Fruit fly (Drosophila melanogaster) whole organism, prepupa: Measurements from ENCODE around the gene CG14014.
A peak's percentile ranks its signal among the peaks of the same experiment; 100 is the strongest.

Experiments
- Blimp-1 ChIP-seq: fragments of 200-800 bp; sonication (Bioruptor generic); optimal IDR thresholded peaks from 3 replicates; lab custom pipeline; 2017; ENCODE audit warnings: missing biosample characterization, missing genetic modification characterization, mild to moderate bottlenecking, moderate library complexity, missing genetic modification reagents
- CG10631 ChIP-seq: fragments of 200-800 bp; sonication (Bioruptor generic); optimal IDR thresholded peaks from 2 replicates; lab custom pipeline; 2016; ENCODE audit warnings: missing biosample characterization, missing genetic modification characterization
- CG10669 ChIP-seq: fragments of 200-800 bp; sonication (Bioruptor generic); optimal IDR thresholded peaks from 3 replicates; lab custom pipeline; 2018; ENCODE audit warnings: missing biosample characterization, mild to moderate bottlenecking, missing genetic modification characterization, moderate library complexity
- CG11762 ChIP-seq: fragments of 200-800 bp; sonication (Bioruptor generic); optimal IDR thresholded peaks from 3 replicates; lab custom pipeline; 2016; ENCODE audit warnings: missing biosample characterization, missing genetic modification characterization; ENCODE audit not compliant: insufficient read depth
- CG11902 ChIP-seq: fragments of 200-800 bp; sonication (Bioruptor generic); optimal IDR thresholded peaks from 3 replicates; lab custom pipeline; 2016; ENCODE audit warnings: missing biosample characterization, missing genetic modification characterization
- CG15336 ChIP-seq: fragments of 200-800 bp; sonication (Bioruptor generic); IDR thresholded peaks from 2 replicates; pipeline ENCODE4 v1.3.6; 2022; ENCODE audit warnings: missing biosample characterization, missing genetic modification characterization
- CG1621 ChIP-seq: fragments of 200-800 bp; sonication (Bioruptor generic); optimal IDR thresholded peaks from 3 replicates; lab custom pipeline; 2018; ENCODE audit warnings: missing biosample characterization, mild to moderate bottlenecking, missing genetic modification characterization
- CG16779 ChIP-seq: fragments of 200-800 bp; sonication (Bioruptor generic); optimal IDR thresholded peaks from 3 replicates; lab custom pipeline; 2017; ENCODE audit warnings: missing biosample characterization, mild to moderate bottlenecking, missing genetic modification characterization
- CG3032 ChIP-seq: fragments of 200-800 bp; optimal IDR thresholded peaks from 2 replicates; lab custom pipeline; 2019; ENCODE audit warnings: missing biosample characterization, mild to moderate bottlenecking, missing genetic modification characterization, moderate library complexity
- CG31627 ChIP-seq: fragments of 200-800 bp; sonication (Bioruptor generic); optimal IDR thresholded peaks from 3 replicates; lab custom pipeline; 2016; ENCODE audit warnings: missing biosample characterization, missing genetic modification characterization
- CG34406 ChIP-seq: fragments of 200-800 bp; sonication (Bioruptor generic); optimal IDR thresholded peaks from 3 replicates; lab custom pipeline; 2016; ENCODE audit warnings: missing biosample characterization, missing genetic modification characterization
- CG6163 ChIP-seq: fragments of 200-800 bp; sonication (Bioruptor generic); IDR thresholded peaks from 3 replicates; pipeline ENCODE4 v1.3.6; 2022; ENCODE audit warnings: missing biosample characterization, missing genetic modification characterization
- CG6276 ChIP-seq: fragments of 200-800 bp; sonication (Bioruptor generic); optimal IDR thresholded peaks from 2 replicates; lab custom pipeline; 2017; ENCODE audit warnings: missing biosample characterization, mild to moderate bottlenecking, missing genetic modification characterization
- CG7368 ChIP-seq: fragments of 200-800 bp; sonication (Bioruptor generic); optimal IDR thresholded peaks from 3 replicates; lab custom pipeline; 2016; ENCODE audit warnings: missing biosample characterization, missing genetic modification characterization
- CG8119 ChIP-seq: fragments of 200-800 bp; sonication (Bioruptor generic); IDR thresholded peaks from 3 replicates; pipeline ENCODE4 v1.3.6; 2022; ENCODE audit warnings: missing biosample characterization, missing genetic modification characterization
- Eip75B ChIP-seq: fragments of 200-800 bp; sonication (Bioruptor generic); optimal IDR thresholded peaks from 3 replicates; lab custom pipeline; 2016; ENCODE audit warnings: missing biosample characterization, missing genetic modification characterization
- Eip78C ChIP-seq: fragments of 200-800 bp; sonication (Bioruptor generic); peaks from one replicate; lab custom pipeline; 2016; ENCODE audit warnings: missing biosample characterization, missing genetic modification characterization
- Ets21C ChIP-seq: fragments of 200-800 bp; sonication (Bioruptor generic); optimal IDR thresholded peaks from 3 replicates; lab custom pipeline; 2016; ENCODE audit warnings: missing biosample characterization, missing genetic modification characterization
- Ets96B ChIP-seq: fragments of 200-800 bp; optimal IDR thresholded peaks from 2 replicates; lab custom pipeline; 2019; ENCODE audit warnings: missing biosample characterization, mild to moderate bottlenecking, missing genetic modification characterization, moderate library complexity
- Gug ChIP-seq: fragments of 200-800 bp; sonication (Bioruptor generic); IDR thresholded peaks from 2 replicates; pipeline ENCODE4 v1.3.6; 2022; ENCODE audit warnings: missing biosample characterization, missing genetic modification characterization
- Hr39 ChIP-seq: fragments of 200-800 bp; sonication (Bioruptor generic); optimal IDR thresholded peaks from 2 replicates; lab custom pipeline; 2016; ENCODE audit warnings: missing biosample characterization, missing genetic modification characterization
- Hr4 ChIP-seq: fragments of 200-800 bp; sonication (Bioruptor generic); optimal IDR thresholded peaks from 3 replicates; lab custom pipeline; 2016; ENCODE audit warnings: missing biosample characterization, missing genetic modification characterization
- Lpt ChIP-seq: fragments of 200-800 bp; sonication (Bioruptor generic); optimal IDR thresholded peaks from 3 replicates; lab custom pipeline; 2016; ENCODE audit warnings: missing biosample characterization, missing genetic modification characterization
- Met ChIP-seq: fragments of 200-800 bp; sonication (Bioruptor generic); optimal IDR thresholded peaks from 3 replicates; lab custom pipeline; 2016; ENCODE audit warnings: missing biosample characterization, missing genetic modification characterization
- OdsH ChIP-seq: fragments of 200-800 bp; sonication (Bioruptor generic); optimal IDR thresholded peaks from 3 replicates; lab custom pipeline; 2016; ENCODE audit warnings: missing biosample characterization, missing genetic modification characterization
- Smox ChIP-seq: fragments of 200-800 bp; sonication (Bioruptor generic); optimal IDR thresholded peaks from 3 replicates; lab custom pipeline; 2016; ENCODE audit warnings: missing biosample characterization, missing genetic modification characterization
- Sox102F ChIP-seq: fragments of 200-800 bp; sonication (Bioruptor generic); optimal IDR thresholded peaks from 2 replicates; lab custom pipeline; 2016; ENCODE audit warnings: missing biosample characterization, mild to moderate bottlenecking, missing genetic modification characterization
- Sox14 ChIP-seq: fragments of 200-800 bp; sonication (Bioruptor generic); optimal IDR thresholded peaks from 3 replicates; lab custom pipeline; 2016; ENCODE audit warnings: missing biosample characterization, missing genetic modification characterization
- achi ChIP-seq: fragments of 200-800 bp; sonication (Bioruptor generic); optimal IDR thresholded peaks from 3 replicates; lab custom pipeline; 2016; ENCODE audit warnings: missing biosample characterization, missing genetic modification characterization
- cyc ChIP-seq: fragments of 200-800 bp; sonication (Bioruptor generic); optimal IDR thresholded peaks from 3 replicates; lab custom pipeline; 2016; ENCODE audit warnings: missing biosample characterization, missing genetic modification characterization
- dac ChIP-seq: fragments of 200-800 bp; sonication (Bioruptor generic); optimal IDR thresholded peaks from 2 replicates; lab custom pipeline; 2017; ENCODE audit warnings: missing biosample characterization, mild to moderate bottlenecking, missing genetic modification characterization
- dsx ChIP-seq: fragments of 200-800 bp; optimal IDR thresholded peaks from 3 replicates; lab custom pipeline; 2019; ENCODE audit warnings: missing biosample characterization, mild to moderate bottlenecking, missing genetic modification characterization, moderate library complexity; ENCODE audit not compliant: poor library complexity, severe bottlenecking
- eg ChIP-seq: fragments of 200-800 bp; sonication (Bioruptor generic); IDR thresholded peaks from 3 replicates; pipeline ENCODE4 v1.3.6; 2022; ENCODE audit warnings: missing biosample characterization, missing genetic modification characterization
- esn ChIP-seq: fragments of 200-800 bp; sonication (Bioruptor generic); optimal IDR thresholded peaks from 2 replicates; lab custom pipeline; 2016; ENCODE audit warnings: missing biosample characterization, mild to moderate bottlenecking, missing genetic modification characterization, moderate library complexity
- fd59A ChIP-seq: fragments of 200-800 bp; sonication (Bioruptor generic); optimal IDR thresholded peaks from 2 replicates; lab custom pipeline; 2017; ENCODE audit warnings: missing biosample characterization, mild to moderate bottlenecking, missing genetic modification characterization, missing genetic modification reagents
- fd85E ChIP-seq: fragments of 200-800 bp; sonication (Bioruptor generic); optimal IDR thresholded peaks from 3 replicates; lab custom pipeline; 2016; ENCODE audit warnings: missing biosample characterization, missing genetic modification characterization
- fkh ChIP-seq: fragments of 200-800 bp; sonication (Bioruptor generic); optimal IDR thresholded peaks from 3 replicates; lab custom pipeline; 2017; ENCODE audit warnings: missing biosample characterization, mild to moderate bottlenecking, missing genetic modification characterization, moderate library complexity
- lz ChIP-seq: fragments of 200-800 bp; sonication (Bioruptor generic); optimal IDR thresholded peaks from 3 replicates; lab custom pipeline; 2016; ENCODE audit warnings: missing biosample characterization, missing genetic modification characterization
- net ChIP-seq: fragments of 200-800 bp; sonication (Bioruptor generic); optimal IDR thresholded peaks from 3 replicates; lab custom pipeline; 2016; ENCODE audit warnings: missing biosample characterization, missing genetic modification characterization
- pdm3 ChIP-seq: fragments of 200-800 bp; sonication (Bioruptor generic); optimal IDR thresholded peaks from 3 replicates; lab custom pipeline; 2016; ENCODE audit warnings: missing biosample characterization, missing genetic modification characterization
- spab ChIP-seq: fragments of 200-800 bp; sonication (Bioruptor generic); optimal IDR thresholded peaks from 2 replicates; lab custom pipeline; 2017; ENCODE audit warnings: missing biosample characterization, mild to moderate bottlenecking, missing genetic modification characterization, missing genetic modification reagents
- svp ChIP-seq: fragments of 200-800 bp; sonication (Bioruptor generic); peaks from one replicate; lab custom pipeline; 2016; ENCODE audit warnings: missing biosample characterization, missing genetic modification characterization

CG14014 gene

dm6 chr2L:5567103-5567502 is 16.5 kb upstream of the CG14014 start (continued):
- no peak for TF ChIP-seq CG3032
- no peak for TF ChIP-seq fkh (GFP tag; lab: Kevin White, UChicago)
- TF ChIP-seq CG11902 (GFP tag; lab: Kevin White, UChicago), result no peak
- TF ChIP-seq achi (GFP tag; lab: Kevin White, UChicago), result peak; percentile 37
- no peak for TF ChIP-seq Blimp-1 (GFP tag; lab: Kevin White, UChicago)
- peak; percentile 4 for TF ChIP-seq CG11762
- TF ChIP-seq CG10669 (GFP tag; lab: Kevin White, UChicago), result peak; percentile 58
- TF ChIP-seq lz (GFP tag; lab: Kevin White, UChicago), result no peak
- TF ChIP-seq CG16779 (tag; lab: Kevin White, UChicago), result no peak
- peak; percentile 43 for TF ChIP-seq pdm3
- peak; percentile 42 for TF ChIP-seq dsx (GFP tag; lab: Kevin White, UChicago)
- TF ChIP-seq eg (GFP tag; lab: Robert Waterston, UW), result peak; percentile 91
- peak; percentile 36 for TF ChIP-seq svp
- peak; percentile 68 for TF ChIP-seq Ets96B (tag; lab: Kevin White, UChicago)
- TF ChIP-seq OdsH (GFP tag; lab: Kevin White, UChicago), result peak; percentile 46
- TF ChIP-seq cyc, result no peak
- peak; percentile 50 for TF ChIP-seq CG6276
- TF ChIP-seq Hr4 (GFP tag; lab: Kevin White, UChicago), result peak; percentile 58
- TF ChIP-seq esn, result no peak
- peak; percentile 88 for TF ChIP-seq CG8119 (GFP tag; lab: Robert Waterston, UW)
- no peak for TF ChIP-seq Sox102F (GFP tag; lab: Kevin White, UChicago)
- no peak for TF ChIP-seq Hr39
- no peak for TF ChIP-seq dac
- TF ChIP-seq Ets21C (GFP tag; lab: Kevin White, UChicago), result no peak
- TF ChIP-seq Lpt (GFP tag; lab: Kevin White, UChicago), result peak; percentile 60
- TF ChIP-seq CG15336 (GFP tag; lab: Robert Waterston, UW), result peak; percentile 88
- TF ChIP-seq CG10631, result peak; percentile 52
- peak; percentile 42 for TF ChIP-seq CG34406 (GFP tag; lab: Kevin White, UChicago)

DNA sequence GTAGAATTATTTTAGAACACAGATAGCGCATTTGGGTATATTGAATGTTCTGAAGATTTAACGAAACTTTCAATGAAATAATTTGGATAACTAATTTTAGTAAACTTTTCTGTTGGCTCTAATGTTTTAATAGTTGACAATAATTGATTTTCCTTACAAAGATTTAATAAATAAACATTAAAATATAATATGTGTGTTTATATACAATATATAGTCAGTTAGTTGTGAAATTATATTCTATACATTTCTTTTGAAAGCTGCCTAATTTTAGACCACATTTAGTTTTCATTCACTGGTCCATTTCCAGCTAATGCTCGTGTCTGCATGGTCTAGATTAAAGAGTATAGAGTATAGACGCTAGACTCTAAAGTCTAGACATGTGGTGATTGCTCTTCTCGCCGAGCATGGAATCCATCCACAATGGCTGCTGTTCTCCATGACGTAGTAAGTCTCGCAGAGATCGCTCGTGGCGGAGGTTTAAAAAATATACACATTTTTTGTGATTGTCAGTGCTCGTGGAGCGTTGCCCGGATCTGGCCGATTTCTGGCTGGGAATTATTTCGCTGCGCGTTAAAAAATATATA is 8.3 kb upstream of the CG14014 start, which contains the start of gene GluRIIB:
GluRIIB (plus strand) TSS at position 534 of the 584 bp plus-strand sequence.
- TF ChIP-seq CG3032, result no peak
- TF ChIP-seq fd59A (GFP tag; lab: Kevin White, UChicago), result no peak
- no peak for TF ChIP-seq Lpt (GFP tag; lab: Kevin White, UChicago)
- TF ChIP-seq lz (GFP tag; lab: Kevin White, UChicago), result no peak
- TF ChIP-seq fd85E, result no peak
- no peak for TF ChIP-seq net (GFP tag; lab: Kevin White, UChicago)
- TF ChIP-seq Blimp-1 (GFP tag; lab: Kevin White, UChicago), result no peak
- TF ChIP-seq OdsH (GFP tag; lab: Kevin White, UChicago), result no peak
- no peak for TF ChIP-seq CG6163 (GFP tag; lab: Robert Waterston, UW)
- TF ChIP-seq Eip78C, result no peak
- no peak for TF ChIP-seq Hr4 (GFP tag; lab: Kevin White, UChicago)
- no peak for TF ChIP-seq dac
- TF ChIP-seq Smox (GFP tag; lab: Kevin White, UChicago), result no peak
- TF ChIP-seq Sox14 (GFP tag; lab: Kevin White, UChicago), result no peak
- no peak for TF ChIP-seq eg (GFP tag; lab: Robert Waterston, UW)
- no peak for TF ChIP-seq Eip75B (GFP tag; lab: Kevin White, UChicago)

- TF ChIP-seq Smox (GFP tag; lab: Kevin White, UChicago), result no peak
- TF ChIP-seq Sox102F (GFP tag; lab: Kevin White, UChicago), result no peak
- no peak for TF ChIP-seq CG16779 (tag; lab: Kevin White, UChicago)
- no peak for TF ChIP-seq dsx (GFP tag; lab: Kevin White, UChicago)
- TF ChIP-seq fkh (GFP tag; lab: Kevin White, UChicago), result no peak
- TF ChIP-seq Hr4 (GFP tag; lab: Kevin White, UChicago), result no peak
- no peak for TF ChIP-seq CG1621
- TF ChIP-seq Gug (GFP tag; lab: Robert Waterston, UW), result no peak
- no peak for TF ChIP-seq CG7368 (GFP tag; lab: Kevin White, UChicago)
- TF ChIP-seq fd85E, result no peak
- no peak for TF ChIP-seq Blimp-1 (GFP tag; lab: Kevin White, UChicago)
- no peak for TF ChIP-seq Met (GFP tag; lab: Kevin White, UChicago)
- TF ChIP-seq Sox14 (GFP tag; lab: Kevin White, UChicago), result no peak
- TF ChIP-seq CG15336 (GFP tag; lab: Robert Waterston, UW), result no peak
- TF ChIP-seq CG31627 (GFP tag; lab: Kevin White, UChicago), result no peak
- no peak for TF ChIP-seq spab (GFP tag; lab: Kevin White, UChicago)
These were observed 4.2 kb upstream of the CG14014 start, which contains the start of gene GluRIIA for dm6 chr2L:5554818-5555217. Gene GluRIIA, plus strand, starts transcription at chr2L:5555072.
